Worm (Caenorhabditis elegans) whole organism, young adult: Measurements from ENCODE around the gene D2096.6.

ENCODE experiments used
- F22D6.2 ChIP-seq: sonication (generic microtip); optimal IDR thresholded peaks from 2 replicates; lab custom pipeline; 2016; ENCODE audit warnings: mild to moderate bottlenecking, missing genetic modification characterization, missing compliant biosample characterization
- F37B4.10 ChIP-seq: fragments of 200-800 bp; sonication (Bioruptor generic); IDR thresholded peaks from 2 replicates; pipeline ENCODE4 v1.3.6; 2022; ENCODE audit warnings: missing genetic modification characterization, missing compliant biosample characterization
- F49E8.2 ChIP-seq: sonication (generic microtip); optimal IDR thresholded peaks from 3 replicates; lab custom pipeline; 2017; ENCODE audit warnings: missing genetic modification characterization, mild to moderate bottlenecking, missing compliant biosample characterization, antibody characterized with exemption, moderate library complexity; ENCODE audit not compliant: insufficient read depth
- F52B5.7 ChIP-seq: sonication (generic microtip); optimal IDR thresholded peaks from 2 replicates; lab custom pipeline; 2016; ENCODE audit warnings: mild to moderate bottlenecking, missing genetic modification characterization, missing compliant biosample characterization
- F55B11.4 ChIP-seq: sonication (generic microtip); optimal IDR thresholded peaks from 2 replicates; lab custom pipeline; 2016; ENCODE audit warnings: missing compliant biosample characterization, missing genetic modification characterization, borderline replicate concordance; ENCODE audit not compliant: insufficient read depth
- K12H6.12 ChIP-seq: fragments of 200-800 bp; sonication (Bioruptor generic); optimal IDR thresholded peaks from 2 replicates; lab custom pipeline; 2018; ENCODE audit warnings: mild to moderate bottlenecking, missing genetic modification characterization, missing compliant biosample characterization
- Y53F4B.3 ChIP-seq: fragments of 200-800 bp; sonication (Bioruptor generic); IDR thresholded peaks from 2 replicates; pipeline ENCODE4 v1.3.6; 2022; ENCODE audit warnings: missing genetic modification reagents, missing genetic modification characterization, missing compliant biosample characterization
- Y53G8AR.9 ChIP-seq: fragments of 200-800 bp; sonication (Bioruptor generic); conservative IDR thresholded peaks from 2 replicates; pipeline ENCODE4 v1.3.6; 2022; ENCODE audit warnings: missing genetic modification reagents, missing genetic modification characterization, missing compliant biosample characterization
- Y67H2A.10 ChIP-seq: fragments of 200-800 bp; sonication (Bioruptor generic); conservative IDR thresholded peaks from 2 replicates; pipeline ENCODE4 v1.3.6; 2022; ENCODE audit warnings: missing genetic modification reagents, missing genetic modification characterization, missing compliant biosample characterization
- ama-1 ChIP-seq, 3 experiments: fragments of 150-350 bp in 1 of 3; sonication (generic microtip) in 2 of 3; optimal IDR thresholded peaks; 2 replicates each; lab custom pipeline; 2014 to 2018; ENCODE audit warnings: missing biosample characterization in 2 of 3, missing genetic modification characterization in 2 of 3, missing genetic modification reagents in 2 of 3
- atf-7 ChIP-seq: sonication (generic microtip); optimal IDR thresholded peaks from 2 replicates; lab custom pipeline; 2017; ENCODE audit warnings: mild to moderate bottlenecking, missing genetic modification characterization, missing compliant biosample characterization
- attf-3 ChIP-seq: fragments of 200-800 bp; sonication (Bioruptor generic); conservative IDR thresholded peaks from 2 replicates; pipeline ENCODE4 v1.3.6; 2022; ENCODE audit warnings: missing genetic modification reagents, missing genetic modification characterization, missing compliant biosample characterization
- attf-6 ChIP-seq: fragments of 200-800 bp; sonication (Bioruptor generic); IDR thresholded peaks from 2 replicates; pipeline ENCODE4 v1.3.6; 2022; ENCODE audit warnings: missing genetic modification reagents, missing genetic modification characterization, missing compliant biosample characterization
- bed-1 ChIP-seq: fragments of 200-800 bp; sonication (Bioruptor generic); IDR thresholded peaks from 2 replicates; pipeline ENCODE4 v1.3.6; 2022; ENCODE audit warnings: missing genetic modification reagents, missing genetic modification characterization, missing compliant biosample characterization
- bed-2 ChIP-seq: fragments of 200-800 bp; sonication (Bioruptor generic); IDR thresholded peaks from 2 replicates; pipeline ENCODE4 v1.3.6; 2022; ENCODE audit warnings: missing genetic modification reagents, missing genetic modification characterization, missing compliant biosample characterization
- cebp-2 ChIP-seq: fragments of 200-800 bp; sonication (Bioruptor generic); IDR thresholded peaks from 2 replicates; pipeline ENCODE4 v1.3.6; 2022; ENCODE audit warnings: missing genetic modification characterization, missing compliant biosample characterization
- ceh-100 ChIP-seq: fragments of 200-800 bp; sonication (Bioruptor generic); IDR thresholded peaks from 2 replicates; pipeline ENCODE4 v1.3.6; 2022; ENCODE audit warnings: missing genetic modification reagents, missing genetic modification characterization, missing compliant biosample characterization
- ceh-58 ChIP-seq: fragments of 200-800 bp; sonication (Bioruptor generic); IDR thresholded peaks from 2 replicates; pipeline ENCODE4 v1.3.6; 2022; ENCODE audit warnings: missing genetic modification characterization, missing compliant biosample characterization
- die-1 ChIP-seq: sonication (generic microtip); optimal IDR thresholded peaks from 2 replicates; lab custom pipeline; 2016; ENCODE audit warnings: missing genotype, mild to moderate bottlenecking, missing genetic modification characterization, missing compliant biosample characterization
- dox-1 ChIP-seq: fragments of 200-800 bp; sonication (Bioruptor generic); IDR thresholded peaks from 2 replicates; pipeline ENCODE4 v1.3.6; 2022; ENCODE audit warnings: missing genetic modification reagents, missing genetic modification characterization, missing compliant biosample characterization
- egrh-3 ChIP-seq: fragments of 200-800 bp; sonication (Bioruptor generic); IDR thresholded peaks from 2 replicates; pipeline ENCODE4 v1.3.6; 2022; ENCODE audit warnings: missing genetic modification reagents, missing genetic modification characterization, missing compliant biosample characterization
- ekl-4 ChIP-seq: fragments of 200-800 bp; sonication (Bioruptor generic); IDR thresholded peaks from 2 replicates; pipeline ENCODE4 v1.3.6; 2022; ENCODE audit warnings: missing genetic modification reagents, missing genetic modification characterization, missing compliant biosample characterization
- ets-4 ChIP-seq: fragments of 200-800 bp; sonication (Bioruptor generic); optimal IDR thresholded peaks from 2 replicates; lab custom pipeline; 2018; ENCODE audit warnings: mild to moderate bottlenecking, missing genetic modification characterization, missing compliant biosample characterization
- fkh-3 ChIP-seq: sonication (generic microtip); optimal IDR thresholded peaks from 2 replicates; lab custom pipeline; 2016; ENCODE audit warnings: mild to moderate bottlenecking, missing genetic modification characterization, missing compliant biosample characterization
- hrde-1 ChIP-seq: sonication (generic microtip); optimal IDR thresholded peaks from 2 replicates; lab custom pipeline; 2016; ENCODE audit warnings: missing genetic modification characterization, mild to moderate bottlenecking, missing compliant biosample characterization, moderate library complexity, missing genotype, missing genetic modification reagents, borderline replicate concordance
- lin-35 ChIP-seq, 3 experiments: fragments of 150-350 bp in 2 of 3; sonication (generic microtip) in 1 of 3; optimal IDR thresholded peaks; 2 replicates each; lab custom pipeline; 2014 to 2018; ENCODE audit warnings: missing biosample characterization in 3 of 3, missing genetic modification characterization in 3 of 3, missing genetic modification reagents in 3 of 3
- madf-10 ChIP-seq: sonication (generic microtip); optimal IDR thresholded peaks from 2 replicates; lab custom pipeline; 2016; ENCODE audit warnings: mild to moderate bottlenecking, missing genetic modification characterization, missing compliant biosample characterization
- madf-8 ChIP-seq: fragments of 200-800 bp; sonication (Bioruptor generic); conservative IDR thresholded peaks from 2 replicates; pipeline ENCODE4 v1.3.6; 2022; ENCODE audit warnings: missing genetic modification reagents, missing genetic modification characterization, missing compliant biosample characterization
- mxl-1 ChIP-seq: sonication (generic microtip); optimal IDR thresholded peaks from 2 replicates; lab custom pipeline; 2016; ENCODE audit warnings: missing genetic modification characterization, missing compliant biosample characterization
- nfya-1 ChIP-seq: sonication (generic microtip); optimal IDR thresholded peaks from 2 replicates; lab custom pipeline; 2017; ENCODE audit warnings: antibody characterized with exemption, missing compliant biosample characterization, missing genetic modification characterization, borderline replicate concordance; ENCODE audit not compliant: insufficient read depth
- rcor-1 ChIP-seq: fragments of 200-800 bp; sonication (Bioruptor generic); IDR thresholded peaks from 2 replicates; pipeline ENCODE4 v1.3.6; 2022; ENCODE audit warnings: missing genetic modification reagents, missing genetic modification characterization, missing compliant biosample characterization
- snpc-1.1 ChIP-seq: sonication (generic microtip); optimal IDR thresholded peaks from 2 replicates; lab custom pipeline; 2017; ENCODE audit warnings: missing genetic modification characterization, mild to moderate bottlenecking, missing compliant biosample characterization, antibody characterized with exemption, moderate library complexity, missing genotype, missing genetic modification reagents; ENCODE audit not compliant: insufficient read depth
- snpc-1.3 ChIP-seq: sonication (generic microtip); optimal IDR thresholded peaks from 2 replicates; lab custom pipeline; 2017; ENCODE audit warnings: missing genetic modification characterization, mild to moderate bottlenecking, missing compliant biosample characterization, antibody characterized with exemption, moderate library complexity, missing genotype, missing genetic modification reagents; ENCODE audit not compliant: insufficient read depth
- snpc-3.4 ChIP-seq: sonication (generic microtip); optimal IDR thresholded peaks from 2 replicates; lab custom pipeline; 2017; ENCODE audit warnings: missing genetic modification characterization, mild to moderate bottlenecking, missing compliant biosample characterization, antibody characterized with exemption, moderate library complexity, missing genotype, missing genetic modification reagents
- tbp1 ChIP-seq: fragments of 200-800 bp; sonication (Bioruptor generic); optimal IDR thresholded peaks from 2 replicates; lab custom pipeline; 2018; ENCODE audit warnings: mild to moderate bottlenecking, missing genetic modification characterization, missing compliant biosample characterization
- xnd-1 ChIP-seq: sonication (generic microtip); optimal IDR thresholded peaks from 2 replicates; lab custom pipeline; 2016; ENCODE audit warnings: missing genotype, missing genetic modification reagents, missing genetic modification characterization, missing compliant biosample characterization
- zfh-2 ChIP-seq: fragments of 200-800 bp; sonication (Bioruptor generic); conservative IDR thresholded peaks from 2 replicates; pipeline ENCODE4 v1.3.6; 2022; ENCODE audit warnings: missing genetic modification reagents, missing genetic modification characterization, missing compliant biosample characterization
- ztf-3 ChIP-seq: fragments of 200-800 bp; sonication (Bioruptor generic); optimal IDR thresholded peaks from 2 replicates; lab custom pipeline; 2018; ENCODE audit warnings: mild to moderate bottlenecking, missing genetic modification characterization, missing compliant biosample characterization

Gene D2096.6

ce11 chrIV:8375381-8375780, 6.3 kb upstream of the D2096.6 start (continued):
- TF ChIP-seq ets-4 (GFP tag; lab: Kevin White, UChicago) (no peak), atf-7 (tag; lab: Kevin White, UChicago) (peak; percentile 31), cebp-2 (no peak), xnd-1 (tag; lab: Kevin White, UChicago) (no peak), F55B11.4 (tag; lab: Kevin White, UChicago) (no peak), madf-8 (GFP tag; lab: Robert Waterston, UW) (0 out of 2 replicates have a peak, but pooled peaks have one; percentile 25), attf-6 (GFP tag; lab: Robert Waterston, UW) (0 out of 2 replicates have a peak, but pooled peaks have one; percentile 16), ceh-58 (GFP tag; lab: Robert Waterston, UW) (0 out of 2 replicates have a peak, but pooled peaks have one; percentile 70), hrde-1 (tag; lab: Kevin White, UChicago) (peak; percentile 78), nfya-1 (tag; lab: Kevin White, UChicago) (no peak), K12H6.12 (tag; lab: Kevin White, UChicago) (peak; percentile 9), lin-35 (GFP tag; optimal IDR thresholded peaks at IDR 0.05; lab: Kevin White, UChicago) (peak in 1 of 3 experiments; percentile 61), ztf-3 (GFP tag; lab: Kevin White, UChicago) (no peak), egrh-3 (GFP tag; lab: Robert Waterston, UW) (no peak), Y53G8AR.9 (GFP tag; lab: Robert Waterston, UW) (peak; percentile 80), F37B4.10 (GFP tag; lab: Robert Waterston, UW) (no peak), F22D6.2 (tag; lab: Kevin White, UChicago) (no peak), dox-1 (GFP tag; lab: Robert Waterston, UW) (peak; percentile 82), zfh-2 (GFP tag; lab: Robert Waterston, UW) (no peak), tbp1 (peak; percentile 89), bed-1 (GFP tag; lab: Robert Waterston, UW) (no peak), rcor-1 (GFP tag; lab: Robert Waterston, UW) (peak; percentile 71), bed-2 (GFP tag; lab: Robert Waterston, UW) (no peak), die-1 (tag; lab: Kevin White, UChicago) (peak; percentile 90), ekl-4 (peak; percentile 66), snpc-1.3 (tag; lab: Kevin White, UChicago) (peak; percentile 84), fkh-3 (no peak), Y67H2A.10 (GFP tag; lab: Robert Waterston, UW) (0 out of 2 replicates have a peak, but pooled peaks have one; percentile 43), F49E8.2 (tag; lab: Kevin White, UChicago) (peak; percentile 57), madf-10 (peak; percentile 56), F52B5.7 (tag; lab: Kevin White, UChicago) (peak; percentile 74), attf-3 (peak; percentile 67), mxl-1 (tag; lab: Kevin White, UChicago) (peak; percentile 76), Y53F4B.3 (GFP tag; lab: Robert Waterston, UW) (peak; percentile 20; the same call in 1 of the 2 replicates), snpc-1.1 (tag; lab: Kevin White, UChicago) (peak; percentile 46), ama-1 (optimal IDR thresholded peaks at IDR 0.05; lab: Kevin White, UChicago) (peak; percentile 23), ama-1 (GFP tag; optimal IDR thresholded peaks at IDR 0.05; lab: Kevin White, UChicago) (peak; percentile 46 to 65), snpc-3.4 (tag; lab: Kevin White, UChicago) (peak; percentile 82), ceh-100 (GFP tag; lab: Robert Waterston, UW) (no peak)
- TF ChIP-seq, all 124 proteins: peak for 79
